Worm (Caenorhabditis elegans) whole organism, young adult: ENCODE measurements around the gene syd-1.

Experiments used
- B0035.1 ChIP-seq: sonication (generic microtip); optimal IDR thresholded peaks from 2 replicates; lab custom pipeline; 2016; ENCODE audit warnings: missing genetic modification characterization, mild to moderate bottlenecking, missing compliant biosample characterization, missing genotype, missing genetic modification reagents
- B0336.3 ChIP-seq: fragments of 200-800 bp; sonication (Bioruptor generic); IDR thresholded peaks from 2 replicates; pipeline ENCODE4 v1.3.6; 2022; ENCODE audit warnings: missing genetic modification characterization, missing compliant biosample characterization
- C06A6.2 ChIP-seq: fragments of 200-800 bp; sonication (Bioruptor generic); conservative IDR thresholded peaks from 2 replicates; pipeline ENCODE4 v1.3.6; 2022; ENCODE audit warnings: missing genetic modification characterization, missing compliant biosample characterization
- C17E4.6 ChIP-seq: fragments of 200-800 bp; sonication (Bioruptor generic); IDR thresholded peaks from 2 replicates; pipeline ENCODE4 v1.3.6; 2022; ENCODE audit warnings: missing genetic modification reagents, missing genetic modification characterization, missing compliant biosample characterization
- F37B4.10 ChIP-seq: fragments of 200-800 bp; sonication (Bioruptor generic); IDR thresholded peaks from 2 replicates; pipeline ENCODE4 v1.3.6; 2022; ENCODE audit warnings: missing genetic modification characterization, missing compliant biosample characterization
- F55B11.4 ChIP-seq: sonication (generic microtip); optimal IDR thresholded peaks from 2 replicates; lab custom pipeline; 2016; ENCODE audit warnings: missing compliant biosample characterization, missing genetic modification characterization, borderline replicate concordance; ENCODE audit not compliant: insufficient read depth
- F57C9.4 ChIP-seq: sonication (generic microtip); optimal IDR thresholded peaks from 2 replicates; lab custom pipeline; 2017; ENCODE audit warnings: mild to moderate bottlenecking, missing genetic modification characterization, missing compliant biosample characterization
- K11D2.4 ChIP-seq: fragments of 200-800 bp; sonication (Bioruptor generic); IDR thresholded peaks from 2 replicates; pipeline ENCODE4 v1.3.6; 2022; ENCODE audit warnings: missing genetic modification reagents, missing genetic modification characterization, missing compliant biosample characterization
- K12H6.12 ChIP-seq: fragments of 200-800 bp; sonication (Bioruptor generic); optimal IDR thresholded peaks from 2 replicates; lab custom pipeline; 2018; ENCODE audit warnings: mild to moderate bottlenecking, missing genetic modification characterization, missing compliant biosample characterization
- T07F8.4 ChIP-seq: sonication (generic microtip); optimal IDR thresholded peaks from 2 replicates; lab custom pipeline; 2016; ENCODE audit warnings: mild to moderate bottlenecking, missing genetic modification characterization, moderate library complexity, missing compliant biosample characterization
- Y53F4B.3 ChIP-seq: fragments of 200-800 bp; sonication (Bioruptor generic); IDR thresholded peaks from 2 replicates; pipeline ENCODE4 v1.3.6; 2022; ENCODE audit warnings: missing genetic modification reagents, missing genetic modification characterization, missing compliant biosample characterization
- Y67H2A.10 ChIP-seq: fragments of 200-800 bp; sonication (Bioruptor generic); conservative IDR thresholded peaks from 2 replicates; pipeline ENCODE4 v1.3.6; 2022; ENCODE audit warnings: missing genetic modification reagents, missing genetic modification characterization, missing compliant biosample characterization
- Y79H2A.3 ChIP-seq: fragments of 200-800 bp; sonication (Bioruptor generic); conservative IDR thresholded peaks from 2 replicates; pipeline ENCODE4 v1.3.6; 2022; ENCODE audit warnings: missing genetic modification reagents, missing genetic modification characterization, missing compliant biosample characterization
- atf-7 ChIP-seq: sonication (generic microtip); optimal IDR thresholded peaks from 2 replicates; lab custom pipeline; 2017; ENCODE audit warnings: mild to moderate bottlenecking, missing genetic modification characterization, missing compliant biosample characterization
- cebp-2 ChIP-seq: fragments of 200-800 bp; sonication (Bioruptor generic); IDR thresholded peaks from 2 replicates; pipeline ENCODE4 v1.3.6; 2022; ENCODE audit warnings: missing genetic modification characterization, missing compliant biosample characterization
- ceh-40 ChIP-seq: fragments of 200-800 bp; sonication (Bioruptor generic); IDR thresholded peaks from 2 replicates; pipeline ENCODE4 v1.3.6; 2022; ENCODE audit warnings: missing genetic modification characterization, missing compliant biosample characterization
- dox-1 ChIP-seq: fragments of 200-800 bp; sonication (Bioruptor generic); IDR thresholded peaks from 2 replicates; pipeline ENCODE4 v1.3.6; 2022; ENCODE audit warnings: missing genetic modification reagents, missing genetic modification characterization, missing compliant biosample characterization
- egl-44 ChIP-seq: fragments of 200-800 bp; sonication (Bioruptor generic); IDR thresholded peaks from 2 replicates; pipeline ENCODE4 v1.3.6; 2022; ENCODE audit warnings: missing genetic modification reagents, missing genetic modification characterization, missing compliant biosample characterization
- ekl-4 ChIP-seq: fragments of 200-800 bp; sonication (Bioruptor generic); IDR thresholded peaks from 2 replicates; pipeline ENCODE4 v1.3.6; 2022; ENCODE audit warnings: missing genetic modification reagents, missing genetic modification characterization, missing compliant biosample characterization
- ets-4 ChIP-seq: fragments of 200-800 bp; sonication (Bioruptor generic); optimal IDR thresholded peaks from 2 replicates; lab custom pipeline; 2018; ENCODE audit warnings: mild to moderate bottlenecking, missing genetic modification characterization, missing compliant biosample characterization
- hmg-1.2 ChIP-seq: fragments of 200-800 bp; sonication (Bioruptor generic); IDR thresholded peaks from 2 replicates; pipeline ENCODE4 v1.3.6; 2022; ENCODE audit warnings: missing genetic modification reagents, missing genetic modification characterization, missing compliant biosample characterization
- let-526 ChIP-seq: fragments of 200-800 bp; sonication (Bioruptor generic); IDR thresholded peaks from 2 replicates; pipeline ENCODE4 v1.3.6; 2022; ENCODE audit warnings: missing genetic modification reagents, missing genetic modification characterization, missing compliant biosample characterization
- let-607 ChIP-seq, 2 experiments: fragments of 200-800 bp in 1 of 2; sonication (Bioruptor generic) in 1 of 2; sonication (generic microtip) in 1 of 2; optimal IDR thresholded peaks; 2 replicates each; lab custom pipeline; 2016 to 2018; ENCODE audit warnings: mild to moderate bottlenecking in 2 of 2, missing compliant biosample characterization in 2 of 2, missing genetic modification characterization in 2 of 2, moderate library complexity in 2 of 2, missing genotype in 1 of 2
- lin-26 ChIP-seq: fragments of 200-800 bp; sonication (Bioruptor generic); IDR thresholded peaks from 2 replicates; pipeline ENCODE4 v1.3.6; 2022; ENCODE audit warnings: missing genetic modification reagents, missing genetic modification characterization, missing compliant biosample characterization
- lir-1 ChIP-seq: fragments of 200-800 bp; sonication (Bioruptor generic); conservative IDR thresholded peaks from 2 replicates; pipeline ENCODE4 v1.3.6; 2022; ENCODE audit warnings: missing genetic modification reagents, missing genetic modification characterization, missing compliant biosample characterization
- lsy-27 ChIP-seq: sonication (generic microtip); optimal IDR thresholded peaks from 2 replicates; lab custom pipeline; 2017; ENCODE audit warnings: missing genetic modification characterization, mild to moderate bottlenecking, missing compliant biosample characterization, antibody characterized with exemption, missing genotype, borderline replicate concordance; ENCODE audit not compliant: insufficient read depth
- madf-10 ChIP-seq: sonication (generic microtip); optimal IDR thresholded peaks from 2 replicates; lab custom pipeline; 2016; ENCODE audit warnings: mild to moderate bottlenecking, missing genetic modification characterization, missing compliant biosample characterization
- nfya-2 ChIP-seq: fragments of 200-800 bp; sonication (Bioruptor generic); IDR thresholded peaks from 2 replicates; pipeline ENCODE4 v1.3.6; 2022; ENCODE audit warnings: missing genetic modification reagents, missing genetic modification characterization, missing compliant biosample characterization
- nhr-27 ChIP-seq: fragments of 200-800 bp; sonication (Bioruptor generic); optimal IDR thresholded peaks from 2 replicates; lab custom pipeline; 2018; ENCODE audit warnings: mild to moderate bottlenecking, missing genetic modification characterization, moderate library complexity, missing compliant biosample characterization
- rec-8 ChIP-seq, 2 experiments: sonication (generic microtip); optimal IDR thresholded peaks; 2 replicates each; lab custom pipeline; 2016; ENCODE audit warnings: mild to moderate bottlenecking in 2 of 2, missing genetic modification characterization in 2 of 2, missing genetic modification reagents in 2 of 2, missing genotype in 2 of 2, missing biosample characterization in 1 of 2, missing compliant biosample characterization in 1 of 2, moderate library complexity in 1 of 2
- rpc-1 ChIP-seq, 2 experiments: fragments of 150-350 bp in 1 of 2; sonication (generic microtip) in 1 of 2; optimal IDR thresholded peaks; 2 replicates each; lab custom pipeline; 2014 to 2018; ENCODE audit warnings: missing biosample characterization in 1 of 2, missing genetic modification characterization in 1 of 2, missing genetic modification reagents in 1 of 2, missing genotype in 1 of 2
- sea-2 ChIP-seq: fragments of 200-800 bp; sonication (Bioruptor generic); IDR thresholded peaks from 2 replicates; pipeline ENCODE4 v1.3.6; 2022; ENCODE audit warnings: missing genetic modification characterization, missing compliant biosample characterization
- sptf-2 ChIP-seq: fragments of 200-800 bp; sonication (Bioruptor generic); optimal IDR thresholded peaks from 2 replicates; lab custom pipeline; 2018; ENCODE audit warnings: mild to moderate bottlenecking, missing genetic modification characterization, missing compliant biosample characterization
- ztf-3 ChIP-seq: fragments of 200-800 bp; sonication (Bioruptor generic); optimal IDR thresholded peaks from 2 replicates; lab custom pipeline; 2018; ENCODE audit warnings: mild to moderate bottlenecking, missing genetic modification characterization, missing compliant biosample characterization
- ztf-6 ChIP-seq: fragments of 200-800 bp; sonication (Bioruptor generic); IDR thresholded peaks from 2 replicates; pipeline ENCODE4 v1.3.6; 2022; ENCODE audit warnings: missing genetic modification reagents, missing genetic modification characterization, missing compliant biosample characterization

syd-1 gene

DNA sequence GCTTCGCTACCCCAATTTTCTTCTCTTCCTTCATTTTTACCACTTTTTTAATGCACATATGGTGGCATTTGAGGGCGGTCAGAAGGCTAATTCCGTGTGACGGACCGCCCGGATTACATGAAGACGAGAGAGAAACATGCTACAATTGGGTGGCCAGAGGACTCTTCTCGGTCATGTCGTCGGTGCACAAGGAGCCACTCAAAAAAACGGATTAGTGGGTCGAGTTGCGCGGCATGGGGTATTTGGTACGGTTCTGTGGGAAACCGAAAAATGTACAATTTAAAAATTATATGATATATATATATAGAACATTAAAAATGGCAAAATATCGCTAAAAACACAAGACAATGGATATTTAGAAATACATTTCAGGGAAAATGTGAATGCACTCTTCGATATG is 23.9 kb downstream of the syd-1 start:
- TF ChIP-seq B0336.3 (GFP tag; lab: Robert Waterston, UW) (no peak), C17E4.6 (no peak), T07F8.4 (tag; lab: Kevin White, UChicago) (no peak), atf-7 (tag; lab: Kevin White, UChicago) (no peak), ztf-3 (GFP tag; lab: Kevin White, UChicago) (no peak), B0035.1 (no peak), nfya-2 (no peak), C06A6.2 (GFP tag; lab: Robert Waterston, UW) (no peak), rpc-1 (optimal IDR thresholded peaks at IDR 0.05; lab: Kevin White, UChicago) (no peak), rpc-1 (tag; optimal IDR thresholded peaks at IDR 0.05; lab: Kevin White, UChicago) (no peak)
- TF ChIP-seq, all 124 proteins: peak for 0

DNA sequence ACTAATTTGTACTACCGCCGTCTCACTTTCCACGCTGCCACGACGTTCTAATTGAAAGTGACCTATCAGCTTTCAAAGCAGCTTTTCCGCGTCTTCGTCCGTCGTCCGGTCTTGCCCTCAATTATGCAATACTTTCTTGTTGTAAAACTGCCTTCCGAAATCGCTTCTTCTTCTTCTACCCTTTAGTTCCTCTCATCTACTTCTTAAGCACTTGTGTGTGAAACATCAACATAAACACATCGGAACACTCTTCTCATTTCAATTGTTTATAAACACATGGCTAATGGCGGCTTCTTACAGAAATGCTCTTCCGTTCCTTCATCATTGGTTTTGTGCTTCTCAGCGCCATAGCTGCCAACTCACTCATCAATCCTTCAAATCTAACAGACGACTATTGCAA is 24.4 kb downstream of the syd-1 start, which contains the start of gene F35D2.3:
Gene F35D2.3 (plus strand): TSS at position 301 of the 400 bp plus-strand sequence.
- no peak for TF ChIP-seq Y67H2A.10 (GFP tag; lab: Robert Waterston, UW)
- TF ChIP-seq Y53F4B.3 (GFP tag; lab: Robert Waterston, UW) = no peak
- TF ChIP-seq sea-2 (GFP tag; lab: Robert Waterston, UW) = no peak
- TF ChIP-seq F57C9.4 (tag; lab: Kevin White, UChicago) = no peak
- TF ChIP-seq C06A6.2 (GFP tag; lab: Robert Waterston, UW) = no peak

DNA sequence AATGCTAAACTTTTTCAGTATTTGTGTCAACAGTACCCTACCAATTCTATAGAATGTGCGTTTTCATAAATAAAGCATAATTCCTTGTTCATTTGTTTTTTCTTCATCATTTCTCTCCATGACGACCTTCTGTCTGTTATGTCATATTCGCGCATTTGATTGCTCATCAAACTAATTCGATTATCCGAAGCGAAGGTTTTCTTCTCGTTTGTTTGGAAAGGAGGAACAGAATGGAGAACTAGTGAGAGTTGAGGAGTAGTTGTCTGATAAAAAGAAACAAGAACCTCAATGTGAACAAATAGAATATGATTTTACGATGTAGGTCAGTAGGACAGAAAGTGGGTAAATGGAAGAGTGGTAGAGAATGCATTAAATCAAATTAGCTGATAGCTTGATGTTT is 32.1 kb downstream of the syd-1 start:
- TF ChIP-seq lin-26 (GFP tag; lab: Robert Waterston, UW) (no peak), F57C9.4 (tag; lab: Kevin White, UChicago) (no peak), F37B4.10 (no peak), sptf-2 (no peak), B0035.1 (no peak), hmg-1.2 (no peak), K11D2.4 (GFP tag; lab: Robert Waterston, UW) (no peak), C17E4.6 (no peak), K12H6.12 (tag; lab: Kevin White, UChicago) (no peak), ekl-4 (GFP tag; lab: Robert Waterston, UW) (no peak), ceh-40 (GFP tag; lab: Robert Waterston, UW) (no peak), ets-4 (GFP tag; lab: Kevin White, UChicago) (no peak), dox-1 (GFP tag; lab: Robert Waterston, UW) (no peak), madf-10 (tag; lab: Kevin White, UChicago) (no peak), F55B11.4 (tag; lab: Kevin White, UChicago) (no peak), ztf-6 (no peak)

DNA sequence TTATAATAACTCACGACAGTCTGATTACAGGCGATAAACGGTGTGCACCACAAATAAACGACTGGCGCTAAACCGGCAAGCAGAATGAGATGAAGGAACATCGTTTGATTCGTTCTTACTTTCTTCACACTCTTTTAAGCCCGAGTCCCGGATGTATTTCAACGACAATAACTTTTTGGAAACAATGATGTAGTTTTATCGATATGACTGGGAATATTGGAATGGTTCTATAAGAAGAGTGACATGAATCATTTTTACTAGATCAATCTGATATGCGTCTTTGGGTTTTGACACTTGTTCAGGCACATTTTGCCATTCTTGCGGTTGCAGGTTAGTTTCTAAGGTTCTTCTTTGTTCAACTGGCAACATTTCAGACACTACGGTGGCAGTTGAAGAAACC is 33.2 kb downstream of the syd-1 start, which contains the start of the genes ZK1290.11 and ZK1290.1:
Gene ZK1290.11 (minus strand): TSS at position 101 of the 400 bp plus-strand sequence.
Gene ZK1290.1 (plus strand): TSS at position 271 of the 400 bp plus-strand sequence.
- TF ChIP-seq ets-4 (GFP tag; lab: Kevin White, UChicago) = no peak
- TF ChIP-seq let-526 (GFP tag; lab: Robert Waterston, UW) = no peak
- TF ChIP-seq nhr-27 = no peak
- no peak for TF ChIP-seq dox-1 (GFP tag; lab: Robert Waterston, UW)
- TF ChIP-seq rec-8 (tag; optimal IDR thresholded peaks at IDR 0.05; lab: Kevin White, UChicago) = no peak
- TF ChIP-seq egl-44 (GFP tag; lab: Robert Waterston, UW) = no peak
- TF ChIP-seq cebp-2 (GFP tag; lab: Robert Waterston, UW) = no peak

DNA sequence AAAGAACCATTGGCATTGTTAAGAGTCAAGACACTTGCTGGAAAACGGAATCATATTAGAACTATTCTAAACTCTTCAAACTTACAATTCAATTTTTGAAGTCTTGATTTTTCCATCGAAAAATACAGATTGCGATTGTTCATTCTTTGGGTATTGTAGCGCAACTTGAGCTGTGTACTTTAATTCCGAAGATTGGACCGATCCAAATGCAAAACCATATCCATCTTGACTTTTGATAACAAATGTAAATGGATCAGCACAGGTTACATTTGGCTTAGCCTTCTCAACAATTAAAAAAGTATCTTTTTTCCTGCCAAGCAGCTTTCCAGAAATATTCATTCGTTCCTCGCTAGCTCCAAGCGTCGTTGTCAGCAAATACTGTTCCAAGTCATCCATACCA is 33.9 kb downstream of the syd-1 start:
- TF ChIP-seq lsy-27 = no peak
- no peak for TF ChIP-seq lir-1
- no peak for TF ChIP-seq Y79H2A.3 (GFP tag; lab: Robert Waterston, UW)
- TF ChIP-seq F57C9.4 (tag; lab: Kevin White, UChicago) = no peak
- no peak for TF ChIP-seq let-607 (tag; optimal IDR thresholded peaks at IDR 0.05; lab: Kevin White, UChicago)
- TF ChIP-seq egl-44 (GFP tag; lab: Robert Waterston, UW) = no peak
